Fruit fly (Drosophila melanogaster) whole organism, wandering third instar larva: ENCODE results near the gene CG33299.

Experiments used
- Abd-B ChIP-seq: fragments of >200 bp; optimal IDR thresholded peaks from 2 replicates; lab custom pipeline; 2017; ENCODE audit warnings: missing biosample characterization, missing genetic modification characterization
- CG32264 ChIP-seq: fragments of 200-800 bp; sonication (Bioruptor generic); optimal IDR thresholded peaks from 2 replicates; lab custom pipeline; 2016; ENCODE audit warnings: missing biosample characterization, missing genetic modification characterization
- CG9705 ChIP-seq: fragments of 200-800 bp; sonication (Bioruptor generic); optimal IDR thresholded peaks from 2 replicates; lab custom pipeline; 2018; ENCODE audit warnings: missing biosample characterization, mild to moderate bottlenecking, missing genetic modification characterization
- CrebA ChIP-seq: fragments of 200-800 bp; sonication (Bioruptor generic); optimal IDR thresholded peaks from 2 replicates; lab custom pipeline; 2016; ENCODE audit warnings: missing biosample characterization, mild to moderate bottlenecking, missing genetic modification characterization, borderline replicate concordance
- HLH106 ChIP-seq: fragments of 200-800 bp; optimal IDR thresholded peaks from 3 replicates; lab custom pipeline; 2019; ENCODE audit warnings: missing biosample characterization, mild to moderate bottlenecking, missing genetic modification characterization, moderate library complexity
- Hnf4 ChIP-seq: fragments of 200-800 bp; sonication (Bioruptor generic); optimal IDR thresholded peaks from 2 replicates; lab custom pipeline; 2016; ENCODE audit warnings: missing biosample characterization, mild to moderate bottlenecking, missing genetic modification characterization
- Hr78 ChIP-seq: fragments of >200 bp; optimal IDR thresholded peaks from 2 replicates; lab custom pipeline; 2017; ENCODE audit warnings: missing biosample characterization, missing genetic modification characterization
- Hr83 ChIP-seq: fragments of 200-300 bp; sonication (Bioruptor generic); optimal IDR thresholded peaks from 2 replicates; lab custom pipeline; 2016; ENCODE audit warnings: missing biosample characterization, mild to moderate bottlenecking, missing genetic modification characterization, moderate library complexity; ENCODE audit not compliant: poor library complexity, severe bottlenecking
- Jra ChIP-seq: sonication (Bioruptor generic); optimal IDR thresholded peaks from 2 replicates; lab custom pipeline; 2016; ENCODE audit warnings: missing biosample characterization, missing genetic modification characterization
- Mio ChIP-seq: sonication (Bioruptor generic); optimal IDR thresholded peaks from 2 replicates; lab custom pipeline; 2016; ENCODE audit warnings: missing biosample characterization, missing genetic modification characterization
- Myc ChIP-seq: fragments of >200 bp; optimal IDR thresholded peaks from 2 replicates; lab custom pipeline; 2017
- N ChIP-seq: fragments of >200 bp; optimal IDR thresholded peaks from 2 replicates; lab custom pipeline; 2018; ENCODE audit warnings: missing biosample characterization, missing external identifiers, missing genetic modification characterization
- OdsH ChIP-seq: fragments of 200-800 bp; sonication (Bioruptor generic); optimal IDR thresholded peaks from 2 replicates; lab custom pipeline; 2016; ENCODE audit warnings: missing biosample characterization, mild to moderate bottlenecking, missing genetic modification characterization
- Rel ChIP-seq, 2 experiments: fragments of 200-800 bp; sonication (Bioruptor generic) in 1 of 2; optimal IDR thresholded peaks; 2 replicates in 1 of 2; 3 replicates in 1 of 2; lab custom pipeline; 2016 to 2019; ENCODE audit warnings: mild to moderate bottlenecking in 2 of 2, missing biosample characterization in 2 of 2, missing genetic modification characterization in 2 of 2, moderate library complexity in 1 of 2
- Sp1 ChIP-seq: fragments of 200-800 bp; sonication (Bioruptor generic); optimal IDR thresholded peaks from 3 replicates; lab custom pipeline; 2019; ENCODE audit warnings: missing biosample characterization, mild to moderate bottlenecking, missing genetic modification characterization, moderate library complexity
- br ChIP-seq: fragments of 200-800 bp; sonication (Bioruptor generic); optimal IDR thresholded peaks from 2 replicates; lab custom pipeline; 2016; ENCODE audit warnings: missing biosample characterization, missing genetic modification characterization
- brk ChIP-seq: fragments of 200-800 bp; sonication (Bioruptor generic); optimal IDR thresholded peaks from 2 replicates; lab custom pipeline; 2016; ENCODE audit warnings: missing biosample characterization, mild to moderate bottlenecking, missing genetic modification characterization
- dl ChIP-seq, 2 experiments: fragments of 175-275, 200-275 bp in 1 of 2; fragments of 200-275 bp in 1 of 2; sonication (Bioruptor generic); optimal IDR thresholded peaks; lab custom pipeline; 2018; ENCODE audit warnings: mild to moderate bottlenecking in 2 of 2, missing biosample characterization in 2 of 2, missing genetic modification characterization in 2 of 2, moderate library complexity in 2 of 2; ENCODE audit not compliant: partially characterized antibody in 2 of 2, insufficient read depth in 1 of 2
- dmrt93B ChIP-seq: fragments of 200-800 bp; sonication (Bioruptor generic); optimal IDR thresholded peaks from 2 replicates; lab custom pipeline; 2018; ENCODE audit warnings: missing biosample characterization, mild to moderate bottlenecking, missing genetic modification characterization
- dsf ChIP-seq: sonication (Bioruptor generic); optimal IDR thresholded peaks from 2 replicates; lab custom pipeline; 2016; ENCODE audit warnings: missing biosample characterization, missing genetic modification characterization, borderline replicate concordance
- ey ChIP-seq: fragments of 200-800 bp; sonication (Bioruptor generic); optimal IDR thresholded peaks from 2 replicates; lab custom pipeline; 2016; ENCODE audit warnings: missing biosample characterization, missing genetic modification characterization
- foxo ChIP-seq, 2 experiments: fragments of 200-800 bp; sonication (Bioruptor generic); optimal IDR thresholded peaks; 2 replicates in 1 of 2; 3 replicates in 1 of 2; lab custom pipeline; 2016 to 2017; ENCODE audit warnings: missing biosample characterization in 2 of 2, missing genetic modification characterization in 2 of 2
- fru ChIP-seq: fragments of 200-800 bp; sonication (Bioruptor generic); optimal IDR thresholded peaks from 3 replicates; lab custom pipeline; 2016; ENCODE audit warnings: missing biosample characterization, mild to moderate bottlenecking, missing genetic modification characterization
- jim ChIP-seq: fragments of 175-275, 200-325 bp; sonication (Bioruptor generic); optimal IDR thresholded peaks from 2 replicates; lab custom pipeline; 2016; ENCODE audit warnings: missing biosample characterization, mild to moderate bottlenecking, missing genetic modification characterization
- psq ChIP-seq: fragments of 200-800 bp; sonication (Bioruptor generic); optimal IDR thresholded peaks from 3 replicates; lab custom pipeline; 2017; ENCODE audit warnings: missing biosample characterization, mild to moderate bottlenecking, missing genetic modification characterization, moderate library complexity
- rgr ChIP-seq: fragments of 200-800 bp; sonication (Bioruptor generic); optimal IDR thresholded peaks from 3 replicates; lab custom pipeline; 2016; ENCODE audit warnings: missing biosample characterization, mild to moderate bottlenecking, missing genetic modification characterization
- sage ChIP-seq: fragments of 200-800 bp; sonication (Bioruptor generic); optimal IDR thresholded peaks from 2 replicates; lab custom pipeline; 2016; ENCODE audit warnings: missing biosample characterization, mild to moderate bottlenecking, missing genetic modification characterization
- sv ChIP-seq: fragments of 200-800 bp; sonication (Bioruptor generic); optimal IDR thresholded peaks from 3 replicates; lab custom pipeline; 2016; ENCODE audit warnings: missing biosample characterization, missing genetic modification characterization
- tai ChIP-seq: sonication (Bioruptor generic); optimal IDR thresholded peaks from 2 replicates; lab custom pipeline; 2016; ENCODE audit warnings: missing biosample characterization, missing genetic modification characterization
- usp ChIP-seq: fragments of >200 bp; optimal IDR thresholded peaks from 2 replicates; lab custom pipeline; 2017; ENCODE audit warnings: missing biosample characterization, missing genetic modification characterization
- woc ChIP-seq: sonication (Bioruptor generic); optimal IDR thresholded peaks from 2 replicates; lab custom pipeline; 2016; ENCODE audit warnings: missing biosample characterization, mild to moderate bottlenecking, missing genetic modification characterization

The CG33299 gene

dm6 chr2L:9672246-9672645 is 15.8 kb downstream of the CG33299 start:
- TF ChIP-seq Myc = no peak

dm6 chr2L:9673235-9673634 is 16.8 kb downstream of the CG33299 start:
- TF ChIP-seq sv (GFP tag; lab: Kevin White, UChicago) = no peak
- TF ChIP-seq, all 38 proteins: peak for 0

DNA sequence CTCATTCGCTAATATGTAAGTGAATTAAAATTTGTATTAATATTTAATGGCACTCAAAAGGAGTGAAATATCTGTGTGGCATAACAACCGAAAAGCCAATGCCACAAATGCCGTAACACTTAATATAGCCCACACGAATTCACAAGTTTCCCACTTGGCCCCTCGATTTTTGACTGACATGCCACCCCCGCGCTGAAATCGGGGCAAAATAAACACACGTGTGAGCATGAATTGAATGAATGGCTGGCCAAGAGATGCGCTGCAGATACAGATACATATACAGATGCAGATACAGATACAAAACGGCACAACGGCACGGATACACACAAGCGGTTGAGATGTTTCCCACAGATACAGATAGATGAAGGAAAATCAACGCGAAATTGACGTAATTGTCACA is 20.7 kb downstream of the CG33299 start:
- no peak for TF ChIP-seq fru (GFP tag; lab: Kevin White, UChicago)
- TF ChIP-seq jim (GFP tag; lab: Kevin White, UChicago) = no peak
- no peak for TF ChIP-seq woc (GFP tag; lab: Kevin White, UChicago)
- no peak for TF ChIP-seq Hr78
- no peak for TF ChIP-seq dsf (GFP tag; lab: Kevin White, UChicago)
- no peak for TF ChIP-seq HLH106 (tag; lab: Kevin White, UChicago)
- TF ChIP-seq Rel (GFP tag; optimal IDR thresholded peaks at IDR 0.05; lab: Kevin White, UChicago) = no peak
- no peak for TF ChIP-seq Rel (tag; optimal IDR thresholded peaks at IDR 0.05; lab: Kevin White, UChicago)
- TF ChIP-seq Mio (GFP tag; lab: Kevin White, UChicago) = no peak
- TF ChIP-seq Hnf4 (GFP tag; lab: Kevin White, UChicago) = no peak
- no peak for TF ChIP-seq dmrt93B (GFP tag; lab: Kevin White, UChicago)
- TF ChIP-seq N (GFP tag; lab: Kevin White, UChicago) = no peak
- no peak for TF ChIP-seq Abd-B (GFP tag; lab: Kevin White, UChicago)
- no peak for TF ChIP-seq usp (GFP tag; lab: Kevin White, UChicago)
- no peak for TF ChIP-seq sage (GFP tag; lab: Kevin White, UChicago)
- no peak for TF ChIP-seq CG9705 (GFP tag; lab: Kevin White, UChicago)
- TF ChIP-seq CG32264 = no peak
- no peak for TF ChIP-seq CrebA (GFP tag; lab: Kevin White, UChicago)
- no peak for TF ChIP-seq Jra (GFP tag; lab: Kevin White, UChicago)
- TF ChIP-seq, all 38 proteins: peak for 0

DNA sequence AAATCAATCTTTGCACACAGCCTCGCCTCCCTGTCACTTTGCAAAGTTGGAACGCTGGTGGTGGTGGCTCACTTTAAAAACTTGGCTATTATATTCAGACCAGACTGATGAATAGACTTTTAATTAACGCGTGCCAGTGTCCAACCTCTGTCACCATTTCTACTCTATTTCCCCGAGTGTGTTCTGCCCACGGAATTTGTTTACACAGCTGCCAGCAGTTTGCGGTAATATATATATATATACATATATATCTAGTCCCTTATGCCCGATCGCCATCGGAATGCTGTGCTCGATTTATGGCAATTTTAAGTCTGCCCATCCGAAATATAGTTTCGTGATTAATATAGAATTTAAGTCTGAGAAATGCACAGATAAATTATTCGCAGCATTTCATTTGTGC is 23.4 kb downstream of the CG33299 start:
- no peak for TF ChIP-seq dl (GFP tag; optimal IDR thresholded peaks at IDR 0.05; lab: Kevin White, UChicago; ENCODE audit: insufficient read depth in 1 of 2, partially characterized antibody in 2 of 2)

DNA sequence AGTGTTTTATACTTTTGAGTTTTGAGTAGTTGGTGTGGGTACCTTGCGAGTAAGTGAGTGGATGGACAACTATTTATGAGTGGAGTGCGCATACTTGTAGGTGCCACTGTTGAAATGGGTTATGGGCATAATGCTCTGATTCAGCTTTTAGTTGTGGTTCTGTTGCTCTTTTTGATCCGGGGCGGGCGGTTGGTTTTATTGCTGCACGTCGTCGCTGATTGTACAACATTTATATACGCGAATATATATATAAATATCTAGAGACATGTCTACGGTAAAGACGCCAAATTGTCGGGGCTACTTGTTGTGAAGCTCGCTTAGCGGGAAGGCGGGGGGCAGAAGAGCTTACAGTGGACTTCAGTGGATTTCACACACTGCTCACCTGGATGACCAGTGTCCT is 27.7 kb downstream of the CG33299 start:
- TF ChIP-seq Hnf4 (GFP tag; lab: Kevin White, UChicago) = no peak
- TF ChIP-seq ey (GFP tag; lab: Kevin White, UChicago) = no peak
- TF ChIP-seq CG9705 (GFP tag; lab: Kevin White, UChicago) = no peak
- no peak for TF ChIP-seq OdsH (GFP tag; lab: Kevin White, UChicago)
- no peak for TF ChIP-seq rgr (GFP tag; lab: Kevin White, UChicago)
- TF ChIP-seq foxo (GFP tag; optimal IDR thresholded peaks at IDR 0.05; lab: Kevin White, UChicago) = no peak
- no peak for TF ChIP-seq tai (GFP tag; lab: Kevin White, UChicago)
- no peak for TF ChIP-seq N (GFP tag; lab: Kevin White, UChicago)
- no peak for TF ChIP-seq Myc
- no peak for TF ChIP-seq Abd-B (GFP tag; lab: Kevin White, UChicago)
- no peak for TF ChIP-seq HLH106 (tag; lab: Kevin White, UChicago)
- TF ChIP-seq, all 38 proteins: peak for 0

DNA sequence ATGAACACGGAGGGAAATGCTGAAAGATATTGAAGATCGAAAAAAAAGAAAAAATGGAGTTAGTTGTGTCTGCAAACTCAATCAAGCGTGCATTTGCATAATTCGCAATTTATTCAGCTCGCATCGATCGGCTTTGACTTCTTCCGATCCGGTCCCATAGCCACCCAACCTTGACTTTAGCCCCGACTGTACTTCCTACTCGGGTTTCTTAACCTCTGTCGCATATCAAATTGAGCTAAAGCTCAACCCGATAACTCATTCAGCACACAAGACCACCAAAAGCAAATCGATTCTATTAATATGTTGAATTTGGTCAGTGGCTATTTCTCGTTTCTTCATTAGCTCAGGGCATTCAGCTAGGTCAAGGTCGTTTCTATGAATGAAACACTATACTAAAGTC is 28.8 kb downstream of the CG33299 start:
- TF ChIP-seq OdsH (GFP tag; lab: Kevin White, UChicago) (no peak), psq (GFP tag; lab: Kevin White, UChicago) (no peak), N (GFP tag; lab: Kevin White, UChicago) (no peak), CrebA (GFP tag; lab: Kevin White, UChicago) (no peak), Sp1 (no peak)

DNA sequence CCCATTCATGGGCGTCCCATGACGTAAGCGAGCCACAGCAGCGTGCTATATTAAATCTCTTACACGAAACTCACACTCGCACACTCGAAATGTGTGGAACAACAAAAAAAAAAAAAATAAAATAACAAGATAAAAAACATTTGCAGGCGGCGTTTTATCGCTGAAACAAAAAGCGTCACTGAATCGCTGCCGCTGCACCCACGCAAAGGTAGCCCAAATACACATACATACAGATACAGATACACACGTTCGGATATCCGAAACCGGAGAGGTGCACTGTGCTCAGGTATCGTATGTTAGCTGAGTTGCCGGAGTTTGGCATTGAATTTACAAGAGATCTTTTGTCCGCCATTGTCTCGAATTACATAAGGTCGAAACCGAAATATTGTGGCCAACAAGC is 29.6 kb downstream of the CG33299 start:
- no peak for TF ChIP-seq Hnf4 (GFP tag; lab: Kevin White, UChicago)
- TF ChIP-seq brk = peak; percentile 4
- TF ChIP-seq br (GFP tag; lab: Kevin White, UChicago) = peak; percentile 12
- no peak for TF ChIP-seq Hr78
- TF ChIP-seq foxo (GFP tag; optimal IDR thresholded peaks at IDR 0.05; lab: Kevin White, UChicago) = no peak
- TF ChIP-seq CrebA (GFP tag; lab: Kevin White, UChicago) = peak; percentile 9
- TF ChIP-seq Hr83 (GFP tag; lab: Kevin White, UChicago) = no peak
